Fruit fly (Drosophila melanogaster): ENCODE measurements around the gene cort.

Gene cort

dm6 chr2L:6632307-6632706 lies 44.1 kb downstream of the cort start, which contains the start of gene Oatp26F:
TSS of gene Oatp26F (minus strand) at chr2L:6632407.
- TF ChIP-seq CG6163 (GFP tag; IDR thresholded peaks at IDR 0.05) (no peak), svp (GFP tag) (peak; percentile 12)
